Worm (Caenorhabditis elegans): Measurements from ENCODE around the gene Y53F4B.23.
"Not testable (repeated sequence)": the region's sequence is repeated elsewhere in the genome, so short reads cannot be mapped to it uniquely, and the experiment has no call there.

Y53F4B.23 gene

DNA sequence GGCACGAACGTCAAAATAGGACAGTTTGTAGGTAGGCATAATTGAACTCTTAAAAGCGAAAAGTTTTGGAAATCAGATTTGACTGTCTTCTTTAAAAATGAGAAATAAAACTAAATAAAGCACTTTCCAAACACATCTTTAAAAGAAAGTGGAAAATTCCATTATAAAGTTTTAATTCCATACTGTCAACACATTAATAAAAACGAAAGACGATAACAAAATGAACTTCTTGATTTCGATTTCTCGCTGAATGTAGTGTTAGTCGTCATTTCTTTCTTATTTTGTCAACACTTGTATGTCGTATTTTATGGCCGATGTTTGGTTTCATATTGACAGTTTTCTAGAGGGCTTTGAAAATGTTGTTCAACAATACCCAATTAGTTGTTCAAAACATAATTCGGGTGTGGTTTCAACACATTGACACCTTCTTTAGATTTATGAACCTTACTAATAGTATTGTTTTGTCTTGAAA, 45.5 kb downstream of the Y53F4B.23 start, which contains the start of gene gst-29:
gst-29 (minus strand) TSS at position 51 of the 472 bp plus-strand sequence.
- TF ChIP-seq aly-1 (tag; optimal IDR thresholded peaks at IDR 0.05) (no peak), hmbx-1 (tag; optimal IDR thresholded peaks at IDR 0.05) (no peak), scrt-1 (GFP tag; IDR thresholded peaks at IDR 0.05) (no peak), B0310.2 (tag; optimal IDR thresholded peaks at IDR 0.05) (no peak), pes-1 (GFP tag; IDR thresholded peaks at IDR 0.05) (no peak), ceh-36 (tag; optimal IDR thresholded peaks at IDR 0.05) (no peak), flt-1 (GFP tag; IDR thresholded peaks at IDR 0.05) (no peak), ama-1 (optimal IDR thresholded peaks at IDR 0.05) (no peak), hnd-1 (tag; optimal IDR thresholded peaks at IDR 0.05) (no peak), ceh-13 (GFP tag; optimal IDR thresholded peaks at IDR 0.05) (no peak), tbx-37 (GFP tag; conservative IDR thresholded peaks at IDR 0.05) (no peak), ets-7 (tag; optimal IDR thresholded peaks at IDR 0.05) (no peak), sea-1 (GFP tag; conservative IDR thresholded peaks at IDR 0.05) (no peak), tra-4 (tag; optimal IDR thresholded peaks at IDR 0.05) (no peak), F13C5.2 (tag; optimal IDR thresholded peaks at IDR 0.05) (no peak)

DNA sequence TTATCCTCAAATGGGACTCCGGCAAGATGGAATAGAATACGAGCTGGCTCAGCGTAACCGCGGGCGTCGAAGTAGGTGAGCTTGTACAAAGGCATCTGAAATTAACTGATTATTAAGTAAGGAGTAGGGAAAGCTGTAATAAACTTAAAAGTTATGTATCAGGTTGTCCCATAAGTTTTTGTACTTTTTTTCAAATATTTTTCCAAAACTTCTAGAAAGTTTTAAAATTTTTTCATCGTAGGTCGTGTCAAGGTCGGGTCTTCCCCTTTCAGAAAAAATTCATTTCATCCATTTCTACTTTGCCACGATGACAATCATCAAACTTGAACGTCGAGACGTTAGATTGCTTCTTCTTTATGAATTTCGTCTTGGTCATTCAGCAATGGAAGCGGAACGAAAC, 47.5 kb downstream of the Y53F4B.23 start, which contains the start of gene gst-39:
gst-39 (minus strand) TSS at position 101 of the 400 bp plus-strand sequence.
- not testable (repeated sequence) for TF ChIP-seq tbx-37 (GFP tag; conservative IDR thresholded peaks at IDR 0.05); tra-4 (tag; optimal IDR thresholded peaks at IDR 0.05); pes-1 (GFP tag; IDR thresholded peaks at IDR 0.05)

DNA sequence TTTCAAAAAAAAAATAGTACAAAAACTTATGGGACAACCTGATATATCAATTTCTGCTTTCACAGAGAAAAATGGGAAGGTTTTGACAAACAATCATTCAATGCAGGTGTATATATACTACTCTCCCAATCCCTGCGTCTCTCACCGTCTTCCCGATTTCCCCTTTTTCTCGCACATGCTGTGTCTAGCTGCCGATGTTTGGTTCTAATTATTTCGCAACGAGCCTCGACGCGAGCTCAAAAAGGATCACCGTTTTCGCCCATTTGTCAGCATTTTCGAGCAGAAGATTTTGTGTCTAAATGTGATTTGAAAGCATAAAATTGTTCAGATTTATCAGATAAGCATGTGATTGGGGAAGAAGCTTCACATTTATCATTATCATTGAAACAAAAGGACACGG, 48.9 kb downstream of the Y53F4B.23 start:
- TF ChIP-seq sea-1 (GFP tag; conservative IDR thresholded peaks at IDR 0.05): no peak
- no peak for TF ChIP-seq tbx-37 (GFP tag; conservative IDR thresholded peaks at IDR 0.05)
- no peak for TF ChIP-seq tra-4 (tag; optimal IDR thresholded peaks at IDR 0.05)
- no peak for TF ChIP-seq aly-1 (tag; optimal IDR thresholded peaks at IDR 0.05)
- no peak for TF ChIP-seq ama-1 (optimal IDR thresholded peaks at IDR 0.05)
- TF ChIP-seq flt-1 (GFP tag; IDR thresholded peaks at IDR 0.05): no peak
- TF ChIP-seq ceh-36 (tag; optimal IDR thresholded peaks at IDR 0.05): no peak
- TF ChIP-seq hmbx-1 (tag; optimal IDR thresholded peaks at IDR 0.05): no peak
- TF ChIP-seq F13C5.2 (tag; optimal IDR thresholded peaks at IDR 0.05): no peak
- no peak for TF ChIP-seq hnd-1 (tag; optimal IDR thresholded peaks at IDR 0.05)
- no peak for TF ChIP-seq B0310.2 (tag; optimal IDR thresholded peaks at IDR 0.05)
- TF ChIP-seq pes-1 (GFP tag; IDR thresholded peaks at IDR 0.05): no peak

DNA sequence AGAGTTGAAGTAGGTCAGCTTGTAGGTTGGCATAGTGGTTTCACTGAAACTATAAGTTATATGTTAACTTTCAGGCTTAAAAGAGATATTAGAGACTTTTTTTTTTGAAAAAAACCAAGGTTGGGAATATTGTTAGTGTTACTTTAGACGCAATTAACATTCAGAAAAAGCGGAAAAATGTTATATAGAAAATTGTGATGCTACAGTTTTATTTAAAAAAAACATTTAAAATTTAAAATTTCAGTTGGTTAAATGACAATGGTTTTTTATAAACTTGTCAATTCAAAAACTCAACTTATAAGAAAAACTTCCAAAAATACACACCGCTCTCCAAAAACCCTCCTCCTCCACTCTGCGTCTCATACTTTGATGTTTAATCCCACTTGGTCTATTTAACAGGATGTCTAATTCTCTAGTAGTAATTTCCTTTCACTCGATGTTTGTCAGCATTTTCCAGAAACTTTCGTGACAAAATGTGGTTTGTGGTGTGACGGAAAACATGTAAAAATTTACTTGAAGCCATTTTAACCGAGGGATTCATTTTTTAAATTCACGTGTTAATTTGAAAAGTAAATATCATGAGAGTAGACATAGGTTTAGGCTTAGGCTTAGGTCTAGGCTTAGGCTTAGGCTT, 50.7 kb downstream of the Y53F4B.23 start, which contains the start of gene gst-31:
gst-31 (minus strand) TSS at position 51 of the 634 bp plus-strand sequence.
- TF ChIP-seq ama-1 (optimal IDR thresholded peaks at IDR 0.05) (no peak), tra-4 (tag; optimal IDR thresholded peaks at IDR 0.05) (no peak), B0310.2 (tag; optimal IDR thresholded peaks at IDR 0.05) (no peak), scrt-1 (GFP tag; IDR thresholded peaks at IDR 0.05) (no peak), ceh-36 (tag; optimal IDR thresholded peaks at IDR 0.05) (no peak)

DNA sequence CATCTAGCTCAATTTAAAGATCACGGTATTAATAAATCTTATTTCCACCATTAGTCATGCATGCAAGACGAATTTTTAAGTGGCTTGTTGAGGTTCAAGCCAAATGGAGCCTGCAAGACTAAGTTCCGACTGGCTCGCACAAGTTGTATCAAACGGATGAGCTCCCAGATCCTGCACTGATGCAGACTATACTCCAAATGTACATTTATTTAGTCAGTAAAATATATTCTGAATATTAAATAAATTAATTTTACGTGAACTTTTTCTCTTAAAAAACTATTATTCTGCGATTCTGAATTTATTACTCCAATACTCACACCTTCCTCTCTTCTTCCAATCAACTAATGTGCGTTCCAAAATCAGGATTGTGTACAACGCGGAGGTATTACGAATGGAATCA, 51.3 kb downstream of the Y53F4B.23 start, which contains the start of gene Y53F4B.36:
Y53F4B.36 (plus strand) TSS at position 301 of the 400 bp plus-strand sequence.
- TF ChIP-seq F13C5.2 (tag; optimal IDR thresholded peaks at IDR 0.05) (no peak), ets-7 (tag; optimal IDR thresholded peaks at IDR 0.05) (no peak), tbx-37 (GFP tag; conservative IDR thresholded peaks at IDR 0.05) (no peak), ceh-36 (tag; optimal IDR thresholded peaks at IDR 0.05) (no peak), tra-4 (tag; optimal IDR thresholded peaks at IDR 0.05) (no peak), tbx-11 (GFP tag; IDR thresholded peaks at IDR 0.05) (no peak), ama-1 (optimal IDR thresholded peaks at IDR 0.05) (no peak), scrt-1 (GFP tag; IDR thresholded peaks at IDR 0.05) (no peak), hnd-1 (tag; optimal IDR thresholded peaks at IDR 0.05) (no peak), sea-1 (GFP tag; conservative IDR thresholded peaks at IDR 0.05) (no peak), hmg-4 (GFP tag; optimal IDR thresholded peaks at IDR 0.05) (no peak), ceh-13 (GFP tag; optimal IDR thresholded peaks at IDR 0.05) (no peak)

All from whole organism, early embryonic.